Worm (Caenorhabditis elegans): Measurements from ENCODE around the gene Y41C4A.21.

Y41C4A.21 gene

ce11 chrIII:11732056-11732455 lies at the start of gene Y41C4A.21:
TSS of gene Y41C4A.21 (plus strand) at chrIII:11732356.
- TF ChIP-seq unc-62 (GFP tag; optimal IDR thresholded peaks at IDR 0.05) = no peak

DNA sequence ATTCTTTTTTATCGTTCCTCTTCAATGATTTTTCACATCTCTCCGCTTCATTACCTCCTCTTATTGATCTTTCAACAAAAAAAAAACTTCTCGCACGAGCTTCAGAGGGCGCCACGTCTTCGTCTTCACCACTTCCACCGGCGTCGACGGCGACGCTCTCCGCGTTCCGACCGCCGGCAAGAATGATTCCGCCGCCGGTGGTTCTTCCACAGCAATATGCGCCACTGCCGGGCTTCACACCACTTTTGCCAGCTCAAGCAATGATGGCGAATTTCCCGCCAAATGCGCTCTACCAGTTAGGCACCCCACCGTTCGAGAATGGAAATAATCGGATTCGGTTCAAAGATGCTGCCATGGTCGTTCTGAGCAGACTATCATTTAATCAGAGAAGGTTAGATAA lies 49.1 kb upstream of the Y41C4A.21 start:
- no peak for TF ChIP-seq unc-62 (GFP tag; optimal IDR thresholded peaks at IDR 0.05)

ce11 chrIII:11683790-11684189 lies 48.4 kb upstream of the Y41C4A.21 start:
- TF ChIP-seq unc-62 (GFP tag; optimal IDR thresholded peaks at IDR 0.05) = no peak

ce11 chrIII:11684770-11685169 lies 47.4 kb upstream of the Y41C4A.21 start:
- TF ChIP-seq unc-62 (GFP tag; optimal IDR thresholded peaks at IDR 0.05) = no peak

ce11 chrIII:11689303-11689702 lies 42.9 kb upstream of the Y41C4A.21 start:
- TF ChIP-seq unc-62 (GFP tag; optimal IDR thresholded peaks at IDR 0.05) = no peak

DNA sequence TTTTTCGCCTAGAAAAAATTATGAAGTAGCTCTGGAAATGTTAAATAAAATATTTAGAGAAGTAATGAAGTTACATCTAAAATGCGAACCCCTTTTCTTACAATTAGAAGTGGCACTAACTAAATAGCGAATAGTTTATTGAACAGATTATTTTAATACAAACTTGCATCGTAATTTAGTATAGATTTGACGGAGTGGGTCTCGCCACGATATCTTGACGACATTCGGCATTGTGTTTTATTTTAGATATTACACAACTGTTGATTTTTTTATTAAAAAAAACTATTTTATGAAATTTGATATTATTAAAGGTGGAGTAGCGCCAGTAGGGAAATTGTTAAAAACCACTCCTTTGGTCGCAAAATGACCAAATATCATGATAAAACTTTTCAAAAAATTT lies 42.3 kb upstream of the Y41C4A.21 start:
- no peak for TF ChIP-seq unc-62 (GFP tag; optimal IDR thresholded peaks at IDR 0.05)

- TF ChIP-seq unc-62 (GFP tag; optimal IDR thresholded peaks at IDR 0.05) = no peak
Measured at ce11 chrIII:11692380-11692779, 39.8 kb upstream of the Y41C4A.21 start.

ce11 chrIII:11694506-11694947 lies 37.6 kb upstream of the Y41C4A.21 start:
- no peak for TF ChIP-seq unc-62 (GFP tag; optimal IDR thresholded peaks at IDR 0.05)

DNA sequence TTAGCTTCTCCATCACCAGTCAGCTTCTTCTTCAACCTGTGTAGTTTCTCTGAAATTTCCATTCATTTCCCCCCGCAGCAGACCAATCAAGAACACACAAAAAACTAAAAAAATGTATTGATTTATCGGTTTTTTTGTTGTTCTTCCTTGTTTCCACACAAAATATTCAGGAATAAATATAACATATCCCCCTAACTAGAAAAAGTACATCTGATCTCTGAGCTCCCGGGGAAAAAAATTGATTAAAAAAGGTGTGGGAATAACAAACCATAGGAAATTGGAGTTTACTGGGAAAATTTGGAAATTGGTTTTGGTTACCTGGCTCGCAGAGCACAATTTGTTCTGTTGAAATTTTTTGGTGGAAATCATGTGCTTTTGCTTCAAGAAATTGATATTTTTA lies 37.2 kb upstream of the Y41C4A.21 start, which contains the start of gene Y41C4A.22:
TSS of gene Y41C4A.22 (plus strand) at position 301 of the 400 bp plus-strand sequence.
- no peak for TF ChIP-seq unc-62 (GFP tag; optimal IDR thresholded peaks at IDR 0.05)

DNA sequence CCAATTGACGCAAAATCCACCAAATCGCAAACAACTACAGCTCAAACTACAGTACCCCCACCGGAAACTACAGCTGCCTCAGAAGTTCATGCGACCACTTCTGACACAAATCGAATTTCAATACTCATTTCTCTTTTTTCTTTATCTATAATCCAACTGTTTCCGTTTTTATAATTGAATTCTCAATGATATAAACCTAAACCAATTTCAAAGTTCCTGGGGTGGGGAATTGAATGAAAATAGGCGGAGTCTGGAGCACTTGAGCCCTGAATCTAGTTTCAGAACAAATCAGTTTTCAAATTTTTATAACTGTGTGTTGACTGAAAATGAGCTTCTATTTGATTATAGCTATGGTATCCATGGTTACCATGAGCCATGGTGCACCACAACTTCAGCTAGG lies 35.9 kb upstream of the Y41C4A.21 start, which contains the start of gene Y41C4A.6:
TSS of gene Y41C4A.6 (plus strand) at position 301 of the 400 bp plus-strand sequence.
- TF ChIP-seq unc-62 (GFP tag; optimal IDR thresholded peaks at IDR 0.05) = no peak

ce11 chrIII:11698569-11698968 lies 33.6 kb upstream of the Y41C4A.21 start, which contains the start of gene Y41C4A.7:
TSS of gene Y41C4A.7 (plus strand) at chrIII:11698869.
- TF ChIP-seq unc-62 (GFP tag; optimal IDR thresholded peaks at IDR 0.05) = no peak

- TF ChIP-seq unc-62 (GFP tag; optimal IDR thresholded peaks at IDR 0.05) = no peak
Measured at ce11 chrIII:11699959-11700358, 32.2 kb upstream of the Y41C4A.21 start, which contains the start of gene pqn-84. TSS of gene pqn-84 (plus strand) at chrIII:11700259.

DNA sequence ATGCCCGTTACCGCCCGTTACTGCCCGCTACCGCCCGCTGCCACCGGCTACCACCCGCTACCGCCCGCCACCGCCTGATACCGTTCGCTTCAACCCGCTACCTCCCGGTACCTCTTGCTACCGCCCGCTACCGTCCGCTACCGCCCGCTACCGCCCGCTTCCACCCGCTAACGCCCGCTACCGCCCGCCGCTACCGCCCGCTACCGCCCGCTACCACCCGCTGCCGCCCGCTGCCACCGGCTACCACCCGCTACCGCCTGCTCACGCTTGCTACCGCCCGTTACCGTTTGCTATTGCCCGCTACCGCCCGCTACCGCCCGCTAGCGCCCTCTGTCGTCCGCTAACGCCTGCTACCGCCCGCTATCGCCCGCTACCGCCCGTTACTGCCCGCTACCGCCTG lies 30.3 kb upstream of the Y41C4A.21 start:
- TF ChIP-seq unc-62 (GFP tag; optimal IDR thresholded peaks at IDR 0.05) = no peak

DNA sequence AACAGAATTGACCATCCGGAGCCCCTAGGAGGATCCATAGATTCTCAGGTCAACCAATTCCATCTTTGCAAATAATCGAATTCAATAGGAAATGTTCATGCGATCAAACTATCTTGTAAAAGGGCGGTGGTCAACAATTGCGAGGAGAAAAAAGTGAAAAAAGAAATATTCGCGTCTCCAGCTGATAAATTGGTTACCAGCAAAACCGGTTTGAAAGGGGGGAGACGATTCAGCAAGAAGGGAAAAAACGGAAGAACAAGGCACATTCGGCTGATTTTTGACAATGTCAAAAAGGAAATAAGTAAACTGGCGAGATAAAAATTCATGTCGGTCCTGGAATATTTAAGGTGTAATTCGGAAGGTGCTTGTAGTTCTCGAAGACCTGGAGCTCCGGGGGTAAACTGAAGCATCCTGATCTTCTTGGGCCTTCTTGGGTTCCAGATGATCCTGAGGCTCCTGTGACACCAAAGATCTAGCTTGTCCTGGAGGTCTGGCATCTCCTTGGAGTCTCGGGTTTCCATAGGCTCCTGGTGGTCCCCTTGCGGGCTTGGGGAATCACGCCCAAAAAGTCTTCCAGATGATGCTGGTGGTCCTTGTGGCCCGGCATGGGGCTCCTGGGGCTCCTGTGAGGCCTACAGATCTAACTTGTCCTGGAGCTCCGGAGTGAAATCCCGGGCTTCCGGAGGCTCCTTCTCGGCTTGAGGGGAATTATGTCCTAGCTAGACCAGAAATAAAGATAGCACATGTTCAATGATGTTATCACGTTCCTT lies 29.0 kb upstream of the Y41C4A.21 start:
- no peak for TF ChIP-seq unc-62 (GFP tag; optimal IDR thresholded peaks at IDR 0.05)

DNA sequence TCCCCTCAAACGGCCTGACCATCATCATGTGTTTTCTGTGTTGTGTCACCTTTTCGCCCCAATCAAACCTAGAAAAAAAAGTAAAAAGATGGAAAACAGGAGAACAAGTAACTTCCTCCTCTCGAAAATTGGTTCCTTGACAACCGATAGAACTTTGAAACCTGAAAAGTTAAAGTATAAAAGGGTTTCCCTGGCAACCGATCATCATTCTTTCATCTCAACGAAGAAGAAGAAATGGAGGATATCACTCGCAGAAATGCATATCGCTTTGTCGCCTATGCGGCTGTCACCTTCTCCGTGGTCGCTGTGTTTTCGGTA lies 28.4 kb upstream of the Y41C4A.21 start, which contains the start of gene col-95:
TSS of gene col-95 (plus strand) at position 219 of the 318 bp plus-strand sequence.
- no peak for TF ChIP-seq unc-62 (GFP tag; optimal IDR thresholded peaks at IDR 0.05)

DNA sequence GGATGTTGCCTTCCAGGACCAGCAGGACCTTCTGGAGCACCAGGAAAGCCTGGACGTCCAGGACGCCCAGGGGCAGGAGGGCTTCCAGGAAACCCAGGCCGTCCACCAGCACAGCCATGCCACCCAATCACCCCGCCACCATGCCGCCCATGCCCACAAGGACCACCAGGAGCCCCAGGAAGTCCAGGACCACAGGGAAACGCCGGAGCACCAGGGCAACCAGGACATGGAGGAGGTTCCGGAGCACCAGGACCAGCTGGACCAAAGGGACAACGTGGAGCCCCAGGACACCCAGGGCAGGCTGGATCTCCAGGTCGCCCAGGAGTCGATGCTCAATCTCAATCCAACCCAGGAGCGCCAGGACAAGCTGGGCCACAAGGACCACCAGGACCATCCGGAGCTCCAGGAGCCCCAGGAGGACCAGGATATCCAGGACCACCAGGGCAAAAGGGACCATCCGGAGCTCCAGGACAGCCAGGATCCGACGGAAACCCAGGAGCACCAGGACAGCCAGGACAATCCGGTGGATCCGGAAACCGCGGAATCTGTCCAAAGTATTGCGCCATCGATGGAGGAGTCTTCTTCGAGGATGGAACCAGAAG lies 27.7 kb upstream of the Y41C4A.21 start:
- TF ChIP-seq unc-62 (GFP tag; optimal IDR thresholded peaks at IDR 0.05) = no peak

DNA sequence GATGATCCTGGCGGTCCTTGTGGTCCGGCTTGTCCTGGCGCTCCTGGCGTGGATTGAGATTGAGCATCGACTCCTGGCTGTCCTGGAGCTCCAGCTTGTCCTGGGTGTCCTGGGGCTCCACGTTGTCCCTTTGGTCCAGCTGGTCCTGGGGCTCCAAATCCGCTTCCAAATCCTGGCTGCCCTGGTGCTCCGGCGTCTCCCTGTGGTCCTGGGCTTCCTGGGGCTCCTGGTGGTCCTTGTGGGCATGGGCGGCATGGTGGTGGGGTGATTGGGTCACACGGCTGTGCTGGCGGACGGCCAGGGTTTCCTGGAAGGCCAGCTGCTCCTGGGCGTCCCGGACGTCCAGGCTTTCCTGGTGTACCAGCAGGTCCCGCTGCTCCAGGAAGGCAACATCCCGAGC lies 26.2 kb upstream of the Y41C4A.21 start:
- TF ChIP-seq unc-62 (GFP tag; optimal IDR thresholded peaks at IDR 0.05) = no peak
